Worm (Caenorhabditis elegans): ENCODE results near the gene T13C2.7.

T13C2.7 gene

DNA sequence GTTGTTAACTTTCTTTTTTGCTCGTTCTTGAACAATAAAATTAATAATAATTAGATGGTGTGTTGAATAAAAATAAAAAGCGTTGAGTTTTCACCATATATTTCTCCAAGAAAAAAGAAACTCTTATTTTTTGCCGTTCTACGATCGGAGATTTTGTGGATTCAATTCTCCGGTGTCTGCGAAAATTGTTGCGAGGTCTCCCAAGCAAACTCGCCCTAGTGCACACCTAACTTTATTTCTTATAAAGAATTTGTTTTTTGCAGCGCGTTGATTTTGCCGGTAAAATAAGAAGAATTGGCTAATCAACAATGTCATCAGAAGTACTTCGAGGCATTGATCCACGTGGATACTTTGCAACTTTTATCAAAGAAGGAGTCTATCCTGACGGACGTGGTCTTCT lies 37.8 kb upstream of the T13C2.7 start, which contains the start of gene exos-8 (continued):
- TF ChIP-seq Y116A8C.19 (tag; optimal IDR thresholded peaks at IDR 0.05; ENCODE audit: borderline replicate concordance), result no peak
- peak; percentile 55 for TF ChIP-seq blmp-1 (tag; optimal IDR thresholded peaks at IDR 0.05)
- TF ChIP-seq dpl-1 (GFP tag; optimal IDR thresholded peaks at IDR 0.05), result peak; percentile 46 to 71 (median 56)
- peak; percentile 9 for TF ChIP-seq hpl-2 (GFP tag; optimal IDR thresholded peaks at IDR 0.05)
- peak; percentile 35 for TF ChIP-seq pax-3 (tag; optimal IDR thresholded peaks at IDR 0.05)
- TF ChIP-seq snu-23 (GFP tag; optimal IDR thresholded peaks at IDR 0.05), result peak; percentile 66
- no peak for TF ChIP-seq nhr-11 (tag; optimal IDR thresholded peaks at IDR 0.05)

ce11 chrII:6742614-6743013 lies 36.6 kb upstream of the T13C2.7 start, which contains the start of gene F41G3.6:
TSS of gene F41G3.6 (plus strand) at chrII:6742914.
- TF ChIP-seq ceh-90 (tag; optimal IDR thresholded peaks at IDR 0.05) (no peak), pax-3 (tag; optimal IDR thresholded peaks at IDR 0.05) (no peak), tbx-2 (tag; optimal IDR thresholded peaks at IDR 0.05) (no peak), nhr-90 (tag; optimal IDR thresholded peaks at IDR 0.05; ENCODE audit: poor library complexity) (no peak), egl-27 (tag; optimal IDR thresholded peaks at IDR 0.05) (no peak), ceh-82 (tag; optimal IDR thresholded peaks at IDR 0.05) (no peak), sptf-1 (tag; optimal IDR thresholded peaks at IDR 0.05) (no peak), fos-1 (tag; optimal IDR thresholded peaks at IDR 0.05) (no peak), lin-35 (GFP tag; optimal IDR thresholded peaks at IDR 0.05) (no peak), F16B12.6 (tag; optimal IDR thresholded peaks at IDR 0.05) (no peak), ztf-11 (tag; optimal IDR thresholded peaks at IDR 0.05) (no peak), ztf-4 (tag; optimal IDR thresholded peaks at IDR 0.05) (no peak), dpl-1 (GFP tag; optimal IDR thresholded peaks at IDR 0.05) (no peak), mab-9 (GFP tag; IDR thresholded peaks at IDR 0.05) (no peak)

DNA sequence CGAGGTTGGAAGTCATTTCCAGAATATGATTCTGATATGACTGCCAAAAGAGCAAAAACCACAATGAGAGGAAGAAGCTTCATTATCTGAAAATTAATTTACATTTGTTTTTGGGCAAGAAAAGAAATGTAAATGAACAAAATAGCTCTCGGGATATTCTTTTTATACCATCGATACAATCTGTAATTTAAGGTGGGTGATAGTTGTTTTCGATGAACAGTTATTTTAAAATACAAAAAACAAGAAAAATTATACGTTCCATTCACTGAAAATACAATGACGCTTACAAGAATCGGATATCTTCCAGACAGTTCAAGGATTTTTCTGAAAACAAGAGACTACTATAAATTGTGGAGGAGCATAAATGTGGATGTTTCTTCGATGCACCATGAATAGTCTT lies 34.6 kb upstream of the T13C2.7 start, which contains the start of gene ins-15:
ins-15 (minus strand) TSS at position 101 of the 400 bp plus-strand sequence.
- TF ChIP-seq efl-1 (optimal IDR thresholded peaks at IDR 0.05), result no peak
- TF ChIP-seq efl-1 (GFP tag; optimal IDR thresholded peaks at IDR 0.05 in 1 of 2), result peak in 1 of 2 experiments; percentile 12
- TF ChIP-seq nhr-85 (tag), result no peak
- TF ChIP-seq grh-1 (GFP tag; IDR thresholded peaks at IDR 0.05), result no peak
- no peak for TF ChIP-seq nhr-90 (tag; optimal IDR thresholded peaks at IDR 0.05; ENCODE audit: poor library complexity)

ce11 chrII:6745783-6746182 lies 33.4 kb upstream of the T13C2.7 start, which contains the start of gene ins-14:
TSS of gene ins-14 (minus strand) at chrII:6745814.
- no peak for TF ChIP-seq sptf-1 (tag; optimal IDR thresholded peaks at IDR 0.05)
- TF ChIP-seq skn-1 (tag; optimal IDR thresholded peaks at IDR 0.05), result no peak
- no peak for TF ChIP-seq elt-2 (tag; optimal IDR thresholded peaks at IDR 0.05)
- peak; percentile 50 for TF ChIP-seq pax-3 (tag; optimal IDR thresholded peaks at IDR 0.05)
- TF ChIP-seq irx-1 (tag; optimal IDR thresholded peaks at IDR 0.05), result no peak
- no peak for TF ChIP-seq ets-5 (GFP tag; IDR thresholded peaks at IDR 0.05)
- TF ChIP-seq isw-1 (GFP tag; IDR thresholded peaks at IDR 0.05), result no peak
- TF ChIP-seq mep-1 (tag; optimal IDR thresholded peaks at IDR 0.05), result no peak
- TF ChIP-seq unc-30 (tag; optimal IDR thresholded peaks at IDR 0.05), result no peak
- peak; percentile 28 for TF ChIP-seq sox-4 (tag; optimal IDR thresholded peaks at IDR 0.05)
- no peak for TF ChIP-seq nhr-77 (tag; optimal IDR thresholded peaks at IDR 0.05)
- no peak for TF ChIP-seq Y116A8C.19 (tag; optimal IDR thresholded peaks at IDR 0.05; ENCODE audit: borderline replicate concordance)
- no peak for TF ChIP-seq nhr-90 (tag; optimal IDR thresholded peaks at IDR 0.05; ENCODE audit: poor library complexity)
- TF ChIP-seq nhr-71 (tag; optimal IDR thresholded peaks at IDR 0.05), result peak; percentile 53
- no peak for TF ChIP-seq efl-1 (optimal IDR thresholded peaks at IDR 0.05)
- TF ChIP-seq efl-1 (GFP tag; optimal IDR thresholded peaks at IDR 0.05 in 1 of 2), result peak in 1 of 2 experiments; percentile 75
- peak; percentile 80 for TF ChIP-seq fkh-8 (tag; optimal IDR thresholded peaks at IDR 0.05)
- TF ChIP-seq unc-86 (tag; optimal IDR thresholded peaks at IDR 0.05), result no peak
- TF ChIP-seq egl-13 (tag; optimal IDR thresholded peaks at IDR 0.05), result peak; percentile 60
- TF ChIP-seq lin-13 (GFP tag; optimal IDR thresholded peaks at IDR 0.05), result no peak
- no peak for TF ChIP-seq tbx-2 (tag; optimal IDR thresholded peaks at IDR 0.05)
- TF ChIP-seq fos-1 (tag; optimal IDR thresholded peaks at IDR 0.05), result peak; percentile 33
- no peak for TF ChIP-seq lin-35 (GFP tag; optimal IDR thresholded peaks at IDR 0.05)
- no peak for TF ChIP-seq mdl-1 (tag; optimal IDR thresholded peaks at IDR 0.05)
- no peak for TF ChIP-seq unc-62 (GFP tag; optimal IDR thresholded peaks at IDR 0.05)
- peak; percentile 96 for TF ChIP-seq dsc-1 (tag; optimal IDR thresholded peaks at IDR 0.05)
- no peak for TF ChIP-seq ceh-90 (tag; optimal IDR thresholded peaks at IDR 0.05)
- peak; percentile 4 for TF ChIP-seq nhr-20 (tag; optimal IDR thresholded peaks at IDR 0.05)

Measured in whole organism, L1 larva.